Worm (Caenorhabditis elegans): ENCODE results near the gene Y40A1A.2.

- no peak for TF ChIP-seq ceh-83 (GFP tag; optimal IDR thresholded peaks at IDR 0.05)
- no peak for TF ChIP-seq nhr-76 (tag; optimal IDR thresholded peaks at IDR 0.05)
- TF ChIP-seq nhr-12 (tag; optimal IDR thresholded peaks at IDR 0.05): no peak
- no peak for TF ChIP-seq pha-4 (tag; optimal IDR thresholded peaks at IDR 0.05)
- TF ChIP-seq elt-3 (tag; optimal IDR thresholded peaks at IDR 0.05): no peak
- no peak for TF ChIP-seq unc-39 (tag; optimal IDR thresholded peaks at IDR 0.05)
- TF ChIP-seq snpc-4 (tag; optimal IDR thresholded peaks at IDR 0.05): no peak
- no peak for TF ChIP-seq ztf-11 (tag; optimal IDR thresholded peaks at IDR 0.05)
Observed at ce11 chrX:2014521-2014920, 24.0 kb downstream of the Y40A1A.2 start.

Measured in whole organism, mixed stage, embryonic.